Worm (Caenorhabditis elegans): ENCODE results near the gene W09C2.10.
A peak's percentile ranks its signal among the peaks of the same experiment; 100 is the strongest.

The W09C2.10 gene

DNA sequence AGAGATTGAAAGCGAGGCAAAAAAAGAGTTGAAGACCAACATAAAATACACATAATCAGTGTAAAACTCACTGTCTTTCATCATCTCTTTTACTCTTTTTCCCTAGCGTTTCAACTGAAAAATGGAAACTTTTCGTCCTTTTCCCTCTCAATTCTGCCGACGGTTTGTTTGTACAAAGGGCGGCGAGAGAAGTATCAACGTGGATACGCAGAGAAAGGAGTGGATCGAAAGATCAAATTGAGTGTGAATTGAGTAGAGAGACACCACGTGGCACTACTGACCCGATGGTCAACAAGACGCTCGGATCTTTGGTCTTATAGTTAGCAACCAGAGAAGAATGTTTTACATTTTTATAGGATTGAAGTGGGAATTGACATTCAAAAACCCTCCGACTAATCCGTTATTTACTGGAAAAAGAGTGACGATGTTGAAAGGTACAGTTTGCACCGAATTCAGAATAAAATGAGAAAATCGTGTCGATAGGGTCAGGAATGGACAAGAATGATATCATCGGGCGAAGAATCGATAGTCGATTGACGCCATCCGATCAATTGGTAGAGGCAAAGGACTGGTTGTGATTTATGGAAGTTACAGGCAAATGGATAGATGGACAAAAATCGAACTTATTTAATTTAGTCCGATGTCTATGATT lies 46.2 kb upstream of the W09C2.10 start (continued):
- TF ChIP-seq nhr-25 (tag; optimal IDR thresholded peaks at IDR 0.05; ENCODE audit: borderline replicate concordance, insufficient read depth) (no peak), mep-1 (tag; optimal IDR thresholded peaks at IDR 0.05) (peak; percentile 71), F37D6.2 (tag; optimal IDR thresholded peaks at IDR 0.05) (no peak), ceh-62 (tag; optimal IDR thresholded peaks at IDR 0.05) (no peak), F44E2.7 (GFP tag; IDR thresholded peaks at IDR 0.05) (no peak), madf-5 (GFP tag; IDR thresholded peaks at IDR 0.05) (no peak), mdt-29 (GFP tag; IDR thresholded peaks at IDR 0.05) (no peak), daf-12 (tag; optimal IDR thresholded peaks at IDR 0.05) (no peak), F10B5.3 (tag; optimal IDR thresholded peaks at IDR 0.05) (peak; percentile 12), hif-1 (tag; optimal IDR thresholded peaks at IDR 0.05) (peak in 1 of 2 experiments; percentile 37), T20F7.1 (GFP tag; optimal IDR thresholded peaks at IDR 0.05) (no peak), nhr-111 (GFP tag; optimal IDR thresholded peaks at IDR 0.05) (no peak), lsy-2 (tag; optimal IDR thresholded peaks at IDR 0.05) (peak in 1 of 2 experiments; percentile 68), nhr-77 (tag; optimal IDR thresholded peaks at IDR 0.05) (peak; percentile 86), nhr-42 (GFP tag; IDR thresholded peaks at IDR 0.05) (no peak), R02D3.7 (tag; optimal IDR thresholded peaks at IDR 0.05) (no peak), arid-1 (GFP tag; conservative IDR thresholded peaks at IDR 0.05) (no peak), ama-1 (optimal IDR thresholded peaks at IDR 0.05) (no peak), spr-3 (GFP tag; optimal IDR thresholded peaks at IDR 0.05) (no peak), ceh-82 (tag; optimal IDR thresholded peaks at IDR 0.05) (no peak), mxl-2 (GFP tag; conservative IDR thresholded peaks at IDR 0.05) (no peak), mxl-3 (GFP tag; optimal IDR thresholded peaks at IDR 0.05) (peak; percentile 86), dpl-1 (GFP tag; optimal IDR thresholded peaks at IDR 0.05) (no peak), attf-4 (tag; optimal IDR thresholded peaks at IDR 0.05) (no peak), daf-19 (GFP tag; conservative IDR thresholded peaks at IDR 0.05) (no peak), skn-1 (tag; optimal IDR thresholded peaks at IDR 0.05) (no peak), nhr-11 (tag; optimal IDR thresholded peaks at IDR 0.05) (peak; percentile 24), duxl-1 (tag; optimal IDR thresholded peaks at IDR 0.05; ENCODE audit: poor library complexity) (peak; percentile 45), ztf-7 (tag; optimal IDR thresholded peaks at IDR 0.05) (no peak), zip-2 (tag; optimal IDR thresholded peaks at IDR 0.05) (peak; percentile 33), nhr-28 (tag; optimal IDR thresholded peaks at IDR 0.05) (peak; percentile 78), aly-2 (tag; optimal IDR thresholded peaks at IDR 0.05) (no peak), jun-1 (tag; optimal IDR thresholded peaks at IDR 0.05) (no peak), Y75B8A.6 (GFP tag; IDR thresholded peaks at IDR 0.05) (no peak), lin-38 (GFP tag; IDR thresholded peaks at IDR 0.05) (no peak), fkh-10 (GFP tag; optimal IDR thresholded peaks at IDR 0.05) (no peak), snpc-4 (tag; optimal IDR thresholded peaks at IDR 0.05) (no peak), ceh-20 (GFP tag; IDR thresholded peaks at IDR 0.05) (no peak), T26A8.4 (GFP tag; IDR thresholded peaks at IDR 0.05) (no peak), lin-13 (GFP tag; optimal IDR thresholded peaks at IDR 0.05) (no peak), lin-39 (tag; optimal IDR thresholded peaks at IDR 0.05) (no peak), gei-8 (GFP tag; optimal IDR thresholded peaks at IDR 0.05) (no peak), ceh-28 (tag; optimal IDR thresholded peaks at IDR 0.05) (no peak), lim-7 (GFP tag; IDR thresholded peaks at IDR 0.05) (no peak), egl-43 (GFP tag; IDR thresholded peaks at IDR 0.05) (no peak), saeg-2 (GFP tag; IDR thresholded peaks at IDR 0.05) (no peak), ctbp-1 (GFP tag; IDR thresholded peaks at IDR 0.05) (no peak), D1046.2 (GFP tag; IDR thresholded peaks at IDR 0.05) (no peak), tra-1 (GFP tag; IDR thresholded peaks at IDR 0.05) (no peak), unc-39 (tag; optimal IDR thresholded peaks at IDR 0.05) (no peak), zip-11 (GFP tag; IDR thresholded peaks at IDR 0.05) (no peak), nhr-76 (tag; optimal IDR thresholded peaks at IDR 0.05) (no peak)
